Worm (Caenorhabditis elegans): ENCODE measurements around the gene F25H9.7.

F25H9.7 gene

DNA sequence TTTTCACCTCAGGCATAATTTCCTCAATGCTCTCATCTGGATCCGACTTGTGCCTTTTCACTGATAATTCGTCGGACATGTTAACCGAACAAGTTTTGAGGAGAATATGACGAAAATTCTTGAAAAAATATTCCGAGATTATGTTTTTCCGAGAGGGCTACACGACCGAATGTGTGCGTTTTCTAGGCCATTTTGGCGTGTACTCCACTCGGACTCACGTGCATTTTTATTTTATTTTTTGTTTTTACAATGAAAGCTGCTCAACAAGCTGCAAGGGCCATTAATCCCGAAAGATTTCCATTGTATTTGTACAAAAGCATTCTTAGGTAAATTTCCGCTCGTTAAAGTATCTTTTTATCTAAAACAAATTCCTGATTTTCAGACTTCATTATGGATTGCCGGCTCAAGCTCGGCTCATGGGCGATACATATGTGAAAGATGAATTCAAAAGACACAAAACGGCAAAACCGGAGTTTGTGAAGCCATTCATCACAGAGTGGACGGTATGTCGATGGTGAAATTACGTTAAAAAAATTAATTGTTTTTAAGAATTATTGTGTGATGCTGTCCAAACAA is at the start of gene F25H9.7, which contains the start of gene F25H9.6:
F25H9.7 (plus strand) TSS at position 187 of the 576 bp plus-strand sequence.
F25H9.6 (minus strand) TSS at position 172 of the 576 bp plus-strand sequence.
- TF ChIP-seq aly-2 (tag; optimal IDR thresholded peaks at IDR 0.05) = no peak
- TF ChIP-seq dmd-8 (GFP tag; IDR thresholded peaks at IDR 0.05) = 0 out of 2 replicates have a peak, but pooled peaks have one; percentile 12
- peak; percentile 63; the same call in 1 of the 2 replicates for TF ChIP-seq ceh-44 (GFP tag; IDR thresholded peaks at IDR 0.05)
- no peak for TF ChIP-seq ctbp-1 (GFP tag; IDR thresholded peaks at IDR 0.05)
- no peak for TF ChIP-seq egl-43 (GFP tag; IDR thresholded peaks at IDR 0.05)
- no peak for TF ChIP-seq nhr-25 (tag; optimal IDR thresholded peaks at IDR 0.05; ENCODE audit: borderline replicate concordance, insufficient read depth)
- TF ChIP-seq Y75B8A.6 (GFP tag; IDR thresholded peaks at IDR 0.05) = no peak
- TF ChIP-seq ceh-32 (tag; optimal IDR thresholded peaks at IDR 0.05; ENCODE audit: poor library complexity) = no peak
- peak in 1 of 2 experiments; percentile 90 for TF ChIP-seq lsy-2 (tag; optimal IDR thresholded peaks at IDR 0.05)
- TF ChIP-seq nhr-76 (tag; optimal IDR thresholded peaks at IDR 0.05) = no peak
- TF ChIP-seq ces-1 (GFP tag; optimal IDR thresholded peaks at IDR 0.05) = no peak
- TF ChIP-seq zag-1 (tag; optimal IDR thresholded peaks at IDR 0.05) = no peak
- TF ChIP-seq nhr-48 (tag; optimal IDR thresholded peaks at IDR 0.05) = peak; percentile 38
- no peak for TF ChIP-seq ceh-62 (tag; optimal IDR thresholded peaks at IDR 0.05)
- TF ChIP-seq aha-1 (tag) = peak; percentile 91
- TF ChIP-seq ceh-82 (tag; optimal IDR thresholded peaks at IDR 0.05) = no peak
- no peak for TF ChIP-seq set-16 (GFP tag; IDR thresholded peaks at IDR 0.05)
- TF ChIP-seq hlh-11 (tag; optimal IDR thresholded peaks at IDR 0.05) = peak; percentile 66
- TF ChIP-seq tag-97 (GFP tag; IDR thresholded peaks at IDR 0.05) = peak; percentile 90; the same call in 1 of the 2 replicates
- no peak for TF ChIP-seq lin-1 (GFP tag; IDR thresholded peaks at IDR 0.05)
- peak; percentile 98 for TF ChIP-seq dmd-9 (GFP tag; IDR thresholded peaks at IDR 0.05)
- no peak for TF ChIP-seq jun-1 (tag; optimal IDR thresholded peaks at IDR 0.05)
- no peak for TF ChIP-seq lin-29 (GFP tag; IDR thresholded peaks at IDR 0.05)
- peak; percentile 77 for TF ChIP-seq dpl-1 (GFP tag; optimal IDR thresholded peaks at IDR 0.05)
- no peak for TF ChIP-seq F26F4.8 (GFP tag; conservative IDR thresholded peaks at IDR 0.05)
- TF ChIP-seq lin-39 (tag; optimal IDR thresholded peaks at IDR 0.05) = no peak
- TF ChIP-seq ceh-28 (tag; optimal IDR thresholded peaks at IDR 0.05) = no peak
- TF ChIP-seq lir-3 (tag; optimal IDR thresholded peaks at IDR 0.05) = peak; percentile 1
- peak; percentile 57; the same call in 1 of the 2 replicates for TF ChIP-seq vab-7 (GFP tag; IDR thresholded peaks at IDR 0.05)
- TF ChIP-seq fkh-10 (GFP tag; optimal IDR thresholded peaks at IDR 0.05) = no peak
- peak; percentile 60; the same call in 1 of the 2 replicates for TF ChIP-seq arid-1 (GFP tag; conservative IDR thresholded peaks at IDR 0.05)
- TF ChIP-seq mes-2 (tag; optimal IDR thresholded peaks at IDR 0.05; ENCODE audit: poor library complexity, severe bottlenecking) = peak; percentile 100
- TF ChIP-seq mdl-1 (tag; optimal IDR thresholded peaks at IDR 0.05) = peak; percentile 72 to 91
- TF ChIP-seq R02D3.7 (tag; optimal IDR thresholded peaks at IDR 0.05) = no peak
- TF ChIP-seq hmg-1.1 (GFP tag; IDR thresholded peaks at IDR 0.05) = peak; percentile 50; the same call in 1 of the 2 replicates
- peak; percentile 79 for TF ChIP-seq lin-38 (GFP tag; IDR thresholded peaks at IDR 0.05)
- peak; percentile 99 for TF ChIP-seq ZK337.2 (GFP tag; IDR thresholded peaks at IDR 0.05)
- TF ChIP-seq nhr-10 (tag; optimal IDR thresholded peaks at IDR 0.05) = no peak
- peak; percentile 93 for TF ChIP-seq nhr-6 (tag; optimal IDR thresholded peaks at IDR 0.05)
- no peak for TF ChIP-seq nhr-41 (GFP tag; IDR thresholded peaks at IDR 0.05)
- TF ChIP-seq F10B5.3 (tag; optimal IDR thresholded peaks at IDR 0.05) = peak; percentile 44
- TF ChIP-seq daf-19 (GFP tag; conservative IDR thresholded peaks at IDR 0.05) = 0 out of 2 replicates have a peak, but pooled peaks have one; percentile 33
- peak; percentile 45 for TF ChIP-seq gei-8 (GFP tag; optimal IDR thresholded peaks at IDR 0.05)
- peak; percentile 69; the same call in 1 of the 2 replicates for TF ChIP-seq mdt-29 (GFP tag; IDR thresholded peaks at IDR 0.05)
- TF ChIP-seq php-3 (GFP tag; IDR thresholded peaks at IDR 0.05) = no peak
- TF ChIP-seq snpc-1.2 (GFP tag; IDR thresholded peaks at IDR 0.05) = no peak; the same call in 1 of the 2 replicates
- peak in 1 of 2 experiments; percentile 98 for TF ChIP-seq unc-62 (GFP tag; optimal IDR thresholded peaks at IDR 0.05 in 1 of 2)
- TF ChIP-seq unc-62 (tag; optimal IDR thresholded peaks at IDR 0.05) = no peak
- peak; percentile 93 for TF ChIP-seq sdz-12 (GFP tag; optimal IDR thresholded peaks at IDR 0.05)
- TF ChIP-seq pqm-1 (tag; optimal IDR thresholded peaks at IDR 0.05) = no peak
- TF ChIP-seq Y105C5A.15 (GFP tag; IDR thresholded peaks at IDR 0.05) = no peak

All from whole organism, L4 larva.